Fruit fly (Drosophila melanogaster): ENCODE results near the gene Hsc70-4.

Hsc70-4 gene

dm6 chr3R:15250454-15250853, 8.0 kb downstream of the Hsc70-4 start (continued):
- TF ChIP-seq CG11560 (tag; IDR thresholded peaks at IDR 0.05) (no peak), repo (GFP tag; optimal IDR thresholded peaks at IDR 0.05) (no peak), otp (GFP tag; IDR thresholded peaks at IDR 0.05) (no peak), Atf6 (GFP tag; IDR thresholded peaks at IDR 0.05) (peak; percentile 86), Sry-β (GFP tag; optimal IDR thresholded peaks at IDR 0.05) (no peak), CG10431 (GFP tag; optimal IDR thresholded peaks at IDR 0.05) (no peak), Sox102F (GFP tag; optimal IDR thresholded peaks at IDR 0.05) (no peak), CG31388 (GFP tag; optimal IDR thresholded peaks at IDR 0.05) (no peak), ham (GFP tag; IDR thresholded peaks at IDR 0.05) (no peak), Taf1 (GFP tag; IDR thresholded peaks at IDR 0.05) (peak; percentile 67), kay (GFP tag; optimal IDR thresholded peaks at IDR 0.05) (peak; percentile 32), usp (GFP tag; optimal IDR thresholded peaks at IDR 0.05) (no peak), Dref (GFP tag; IDR thresholded peaks at IDR 0.05) (no peak), Hsf (GFP tag; optimal IDR thresholded peaks at IDR 0.05) (peak; percentile 45), tio (GFP tag; optimal IDR thresholded peaks at IDR 0.05) (no peak), CG12769 (tag; optimal IDR thresholded peaks at IDR 0.05) (no peak), Mad (GFP tag; optimal IDR thresholded peaks at IDR 0.05) (peak; percentile 11), CG18476 (GFP tag; optimal IDR thresholded peaks at IDR 0.05) (no peak), Mes4 (GFP tag; optimal IDR thresholded peaks at IDR 0.05) (no peak), CG10543 (GFP tag; optimal IDR thresholded peaks at IDR 0.05) (no peak), NK7.1 (GFP tag; optimal IDR thresholded peaks at IDR 0.05) (no peak), Neu2 (GFP tag; optimal IDR thresholded peaks at IDR 0.05; ENCODE audit: borderline replicate concordance) (no peak), NFAT (GFP tag; IDR thresholded peaks at IDR 0.05) (peak; percentile 51; the same call in 1 of the 2 replicates), CG33213 (GFP tag; optimal IDR thresholded peaks at IDR 0.05) (no peak), Eip74EF (GFP tag; optimal IDR thresholded peaks at IDR 0.05) (no peak), HLH4C (GFP tag; IDR thresholded peaks at IDR 0.05; ENCODE audit: partially characterized antibody) (no peak), dimm (GFP tag; IDR thresholded peaks at IDR 0.05) (peak; percentile 42; the same call in 1 of the 2 replicates), knrl (GFP tag; IDR thresholded peaks at IDR 0.05; ENCODE audit: partially characterized antibody) (no peak), CG10462 (GFP tag; optimal IDR thresholded peaks at IDR 0.05) (no peak), CG14965 (GFP tag; optimal IDR thresholded peaks at IDR 0.05; ENCODE audit: borderline replicate concordance) (no peak), cad (GFP tag; optimal IDR thresholded peaks at IDR 0.05) (no peak), CG3838 (GFP tag; optimal IDR thresholded peaks at IDR 0.05) (no peak), klu (GFP tag; IDR thresholded peaks at IDR 0.05) (peak; percentile 59; the same call in 1 of the 2 replicates), hkb (optimal IDR thresholded peaks at IDR 0.05) (no peak), hkb (GFP tag; IDR thresholded peaks at IDR 0.05) (peak; percentile 85), mld (GFP tag; IDR thresholded peaks at IDR 0.05; ENCODE audit: partially characterized antibody) (no peak), bigmax (GFP tag; optimal IDR thresholded peaks at IDR 0.05) (no peak), CG9727 (GFP tag; optimal IDR thresholded peaks at IDR 0.05) (peak; percentile 63), CG7786 (GFP tag; optimal IDR thresholded peaks at IDR 0.05) (no peak), CG1233 (GFP tag; optimal IDR thresholded peaks at IDR 0.05) (no peak), wor (GFP tag; IDR thresholded peaks at IDR 0.05) (peak; percentile 44; the same call in 1 of the 2 replicates), Fer1 (GFP tag; optimal IDR thresholded peaks at IDR 0.05) (peak; percentile 89), CG12299 (tag; optimal IDR thresholded peaks at IDR 0.05) (peak; percentile 71), nom (GFP tag; optimal IDR thresholded peaks at IDR 0.05) (no peak), CG4854 (GFP tag; optimal IDR thresholded peaks at IDR 0.05) (no peak), CG7745 (tag; optimal IDR thresholded peaks at IDR 0.05) (no peak), Bdp1 (GFP tag; optimal IDR thresholded peaks at IDR 0.05) (peak; percentile 18), Vsx1 (GFP tag; optimal IDR thresholded peaks at IDR 0.05) (no peak), CG9437 (GFP tag; optimal IDR thresholded peaks at IDR 0.05) (peak; percentile 41), unpg (GFP tag; optimal IDR thresholded peaks at IDR 0.05) (no peak), CG7963 (GFP tag; IDR thresholded peaks at IDR 0.05; ENCODE audit: partially characterized antibody) (no peak), ttk (GFP tag; IDR thresholded peaks at IDR 0.05) (peak; percentile 68)
